Fruit fly (Drosophila melanogaster) whole organism, pupa: ENCODE data around the gene CG43136.

Experiments
- CG14655 ChIP-seq: fragments of 200-800 bp; sonication (Bioruptor generic); optimal IDR thresholded peaks from 3 replicates; lab custom pipeline; 2017; ENCODE audit warnings: mild to moderate bottlenecking, missing biosample characterization, missing genetic modification reagents, missing genetic modification characterization
- CG15710 ChIP-seq: fragments of 200-800 bp; sonication (Bioruptor generic); optimal IDR thresholded peaks from 2 replicates; lab custom pipeline; 2018; ENCODE audit warnings: missing biosample characterization, mild to moderate bottlenecking, missing genetic modification characterization, moderate library complexity

DNA sequence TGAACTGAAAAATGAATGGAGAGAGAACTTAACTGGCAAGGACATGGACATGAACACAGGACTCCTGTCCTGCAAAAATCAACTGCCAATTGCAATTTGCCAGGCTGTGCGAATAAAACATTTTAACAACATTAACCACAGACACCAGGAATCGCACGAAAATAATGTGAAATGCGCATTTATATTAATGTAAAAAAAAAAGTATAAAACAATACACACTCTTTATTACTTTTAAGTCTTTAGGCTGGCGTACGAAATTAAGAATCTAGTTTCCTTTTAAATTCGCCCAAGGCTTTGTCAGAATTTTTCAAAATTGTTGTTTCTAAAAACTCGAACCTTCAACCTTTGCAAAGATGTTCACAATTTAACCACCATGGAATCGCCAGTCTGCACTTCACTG, 8.6 kb upstream of the CG43136 start, which contains the start of gene CG12729:
- TF ChIP-seq CG14655 (GFP tag; lab: Kevin White, UChicago) (no peak), CG15710 (tag; lab: Kevin White, UChicago) (no peak)
